Worm (Caenorhabditis elegans) whole organism, late embryonic: ENCODE results near the gene chs-2.
A peak's percentile ranks its signal among the peaks of the same experiment; 100 is the strongest.

Source experiments
- C08G9.2 ChIP-seq: sonication (generic microtip); optimal IDR thresholded peaks from 2 replicates; lab custom pipeline; 2016; ENCODE audit warnings: mild to moderate bottlenecking, missing genetic modification characterization, moderate library complexity, missing compliant biosample characterization
- F13H6.1 ChIP-seq: sonication (generic microtip); optimal IDR thresholded peaks from 2 replicates; lab custom pipeline; 2016; ENCODE audit warnings: missing genetic modification characterization, missing compliant biosample characterization
- K02D7.2 ChIP-seq: sonication (generic microtip); optimal IDR thresholded peaks from 2 replicates; lab custom pipeline; 2017; ENCODE audit warnings: mild to moderate bottlenecking, missing genetic modification characterization, missing compliant biosample characterization
- K09A11.1 ChIP-seq: sonication (generic microtip); optimal IDR thresholded peaks from 2 replicates; lab custom pipeline; 2017; ENCODE audit warnings: antibody characterized with exemption, mild to moderate bottlenecking, missing genetic modification characterization, missing compliant biosample characterization; ENCODE audit not compliant: insufficient read depth
- T23F11.4 ChIP-seq: fragments of 200-800 bp; sonication (Bioruptor generic); optimal IDR thresholded peaks from 2 replicates; lab custom pipeline; 2018; ENCODE audit warnings: mild to moderate bottlenecking, missing genetic modification characterization, missing compliant biosample characterization
- Y22D7AL.16 ChIP-seq: sonication (generic microtip); optimal IDR thresholded peaks from 2 replicates; lab custom pipeline; 2016; ENCODE audit warnings: missing genetic modification characterization, missing compliant biosample characterization
- ahr-1 ChIP-seq: sonication (generic microtip); optimal IDR thresholded peaks from 2 replicates; lab custom pipeline; 2016; ENCODE audit warnings: missing genetic modification characterization, missing compliant biosample characterization
- ama-1 ChIP-seq: fragments of 150-350 bp; optimal IDR thresholded peaks from 2 replicates; lab custom pipeline; 2014
- ceh-14 ChIP-seq: sonication (generic microtip); optimal IDR thresholded peaks from 2 replicates; lab custom pipeline; 2016; ENCODE audit warnings: missing genotype, missing genetic modification characterization, missing compliant biosample characterization
- ceh-18 ChIP-seq: sonication (generic microtip); optimal IDR thresholded peaks from 2 replicates; lab custom pipeline; 2016; ENCODE audit warnings: missing genetic modification characterization, missing compliant biosample characterization
- ceh-19 ChIP-seq: fragments of 200-800 bp; sonication (Bioruptor generic); optimal IDR thresholded peaks from 2 replicates; lab custom pipeline; 2018; ENCODE audit warnings: mild to moderate bottlenecking, missing genetic modification characterization, missing compliant biosample characterization
- ceh-24 ChIP-seq: sonication (generic microtip); optimal IDR thresholded peaks from 2 replicates; lab custom pipeline; 2016; ENCODE audit warnings: mild to moderate bottlenecking, missing genetic modification characterization, missing compliant biosample characterization
- ceh-30 ChIP-seq: fragments of 150-350 bp; optimal IDR thresholded peaks from 2 replicates; lab custom pipeline; 2014; ENCODE audit warnings: missing biosample characterization, missing genetic modification characterization
- ceh-31 ChIP-seq: sonication (generic microtip); optimal IDR thresholded peaks from 2 replicates; lab custom pipeline; 2016; ENCODE audit warnings: missing genetic modification characterization, missing compliant biosample characterization
- ceh-45 ChIP-seq: fragments of 200-800 bp; sonication (Bioruptor generic); IDR thresholded peaks from 2 replicates; pipeline ENCODE4 v1.3.6; 2022; ENCODE audit warnings: missing genetic modification reagents, missing genetic modification characterization, missing compliant biosample characterization
- ceh-48 ChIP-seq: sonication (generic microtip); optimal IDR thresholded peaks from 2 replicates; lab custom pipeline; 2016; ENCODE audit warnings: missing genetic modification characterization, inconsistent platforms, missing compliant biosample characterization
- ceh-9 ChIP-seq: sonication (generic microtip); optimal IDR thresholded peaks from 2 replicates; lab custom pipeline; 2016; ENCODE audit warnings: mild to moderate bottlenecking, missing genetic modification characterization, inconsistent platforms, missing compliant biosample characterization
- elt-2 ChIP-seq: sonication (generic microtip); optimal IDR thresholded peaks from 2 replicates; lab custom pipeline; 2016; ENCODE audit warnings: missing genetic modification reagents, missing genetic modification characterization, missing compliant biosample characterization
- ets-4 ChIP-seq: sonication (generic microtip); optimal IDR thresholded peaks from 2 replicates; lab custom pipeline; 2016; ENCODE audit warnings: missing genetic modification characterization, missing compliant biosample characterization
- eyg-1 ChIP-seq: sonication (generic microtip); optimal IDR thresholded peaks from 2 replicates; lab custom pipeline; 2016; ENCODE audit warnings: missing genotype, missing genetic modification characterization, missing compliant biosample characterization
- fax-1 ChIP-seq: sonication (generic microtip); optimal IDR thresholded peaks from 2 replicates; lab custom pipeline; 2016; ENCODE audit warnings: missing genotype, missing genetic modification characterization, missing compliant biosample characterization
- hlh-13 ChIP-seq: fragments of 200-800 bp; sonication (Bioruptor generic); optimal IDR thresholded peaks from 2 replicates; lab custom pipeline; 2018; ENCODE audit warnings: mild to moderate bottlenecking, missing genetic modification characterization, missing compliant biosample characterization
- hlh-30 ChIP-seq: sonication (generic microtip); optimal IDR thresholded peaks from 2 replicates; lab custom pipeline; 2017; ENCODE audit warnings: antibody characterized with exemption, missing genetic modification characterization, missing compliant biosample characterization; ENCODE audit not compliant: insufficient read depth
- hlh-6 ChIP-seq: sonication (generic microtip); optimal IDR thresholded peaks from 2 replicates; lab custom pipeline; 2016; ENCODE audit warnings: missing genotype, missing genetic modification characterization, missing compliant biosample characterization
- hlh-8 ChIP-seq: sonication (generic microtip); optimal IDR thresholded peaks from 2 replicates; lab custom pipeline; 2016; ENCODE audit warnings: missing genotype, missing genetic modification characterization, missing compliant biosample characterization
- lim-6 ChIP-seq: sonication (generic microtip); optimal IDR thresholded peaks from 2 replicates; lab custom pipeline; 2016; ENCODE audit warnings: missing genetic modification characterization, missing compliant biosample characterization
- madf-2 ChIP-seq: sonication (generic microtip); optimal IDR thresholded peaks from 2 replicates; lab custom pipeline; 2017; ENCODE audit warnings: missing genetic modification characterization, missing compliant biosample characterization
- nhr-11 ChIP-seq: fragments of 150-350 bp; optimal IDR thresholded peaks from 2 replicates; lab custom pipeline; 2014; ENCODE audit warnings: missing biosample characterization, missing genetic modification characterization
- nhr-232 ChIP-seq: sonication (generic microtip); optimal IDR thresholded peaks from 2 replicates; lab custom pipeline; 2016; ENCODE audit warnings: missing genetic modification characterization, missing compliant biosample characterization
- odd-2 ChIP-seq: sonication (generic microtip); optimal IDR thresholded peaks from 2 replicates; lab custom pipeline; 2017; ENCODE audit warnings: antibody characterized with exemption, mild to moderate bottlenecking, missing genetic modification characterization, missing compliant biosample characterization
- pag-3 ChIP-seq: sonication (generic microtip); optimal IDR thresholded peaks from 2 replicates; lab custom pipeline; 2016; ENCODE audit warnings: missing compliant biosample characterization, missing genetic modification characterization, borderline replicate concordance
- pat-9 ChIP-seq: fragments of 200-800 bp; sonication (Bioruptor generic); optimal IDR thresholded peaks from 2 replicates; lab custom pipeline; 2018; ENCODE audit warnings: mild to moderate bottlenecking, missing genetic modification characterization, moderate library complexity, missing compliant biosample characterization
- pha-4 ChIP-seq: fragments of 150-350 bp; optimal IDR thresholded peaks from 2 replicates; lab custom pipeline; 2018; ENCODE audit warnings: missing biosample characterization, missing genetic modification reagents, missing genetic modification characterization
- pros-1 ChIP-seq: fragments of 150-350 bp; optimal IDR thresholded peaks from 2 replicates; lab custom pipeline; 2014; ENCODE audit warnings: missing biosample characterization, missing genetic modification reagents, missing genetic modification characterization
- rnt-1 ChIP-seq: sonication (generic microtip); optimal IDR thresholded peaks from 2 replicates; lab custom pipeline; 2016; ENCODE audit warnings: missing genetic modification characterization, missing compliant biosample characterization
- sdc-2 ChIP-seq: sonication (generic microtip); optimal IDR thresholded peaks from 2 replicates; lab custom pipeline; 2016; ENCODE audit warnings: missing genotype, missing genetic modification characterization, missing compliant biosample characterization
- sox-2 ChIP-seq: fragments of 200-800 bp; sonication (Bioruptor generic); IDR thresholded peaks from 2 replicates; pipeline ENCODE4 v1.3.6; 2022; ENCODE audit warnings: missing genetic modification reagents, missing genetic modification characterization, missing compliant biosample characterization
- sox-4 ChIP-seq: sonication (generic microtip); optimal IDR thresholded peaks from 2 replicates; lab custom pipeline; 2017; ENCODE audit warnings: mild to moderate bottlenecking, missing genetic modification characterization, inconsistent platforms, missing compliant biosample characterization
- tbx-2 ChIP-seq: sonication (generic microtip); optimal IDR thresholded peaks from 2 replicates; lab custom pipeline; 2016; ENCODE audit warnings: missing genetic modification characterization, missing compliant biosample characterization
- tbx-7 ChIP-seq: sonication (generic microtip); optimal IDR thresholded peaks from 2 replicates; lab custom pipeline; 2016; ENCODE audit warnings: missing genotype, missing genetic modification characterization, missing compliant biosample characterization
- ttx-3 ChIP-seq: sonication (generic microtip); optimal IDR thresholded peaks from 2 replicates; lab custom pipeline; 2016; ENCODE audit warnings: missing genetic modification reagents, missing genetic modification characterization, missing compliant biosample characterization
- unc-55 ChIP-seq: sonication (generic microtip); optimal IDR thresholded peaks from 2 replicates; lab custom pipeline; 2017; ENCODE audit warnings: missing biosample characterization, missing genetic modification reagents, missing genetic modification characterization
- unc-86 ChIP-seq: sonication (generic microtip); optimal IDR thresholded peaks from 2 replicates; lab custom pipeline; 2016; ENCODE audit warnings: missing genetic modification characterization, missing compliant biosample characterization
- zip-5 ChIP-seq: sonication (generic microtip); optimal IDR thresholded peaks from 2 replicates; lab custom pipeline; 2016; ENCODE audit warnings: missing genetic modification characterization, missing compliant biosample characterization
- ztf-16 ChIP-seq: sonication (generic microtip); optimal IDR thresholded peaks from 2 replicates; lab custom pipeline; 2017; ENCODE audit warnings: missing genetic modification characterization, missing compliant biosample characterization

Gene chs-2

DNA sequence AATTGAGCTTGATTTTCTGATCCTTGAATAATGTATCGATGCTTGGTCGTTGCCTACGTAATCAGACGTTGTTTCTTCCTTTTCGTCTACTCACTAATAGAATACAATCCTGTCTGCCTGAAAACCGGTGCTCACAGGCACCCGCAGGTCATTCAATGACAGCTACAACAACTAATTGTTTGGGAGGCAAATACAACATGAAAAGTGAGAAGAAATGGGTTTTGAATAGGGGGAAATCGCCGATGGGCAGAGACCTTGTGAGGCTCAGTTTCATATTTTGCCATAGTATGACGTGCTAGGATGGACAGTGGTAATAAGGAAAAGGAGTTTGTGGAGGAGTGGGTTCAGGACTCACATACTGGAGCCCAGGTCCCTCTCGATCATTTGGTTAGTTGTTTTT lies at the start of gene chs-2:
Gene chs-2, plus strand, starts transcription at position 301 of the 400 bp plus-strand sequence.
- TF ChIP-seq pag-3 (tag; lab: Kevin White, UChicago) = no peak
- TF ChIP-seq tbx-7 (tag; lab: Kevin White, UChicago) = no peak
- no peak for TF ChIP-seq ceh-30
- TF ChIP-seq ceh-24 (tag; lab: Kevin White, UChicago) = no peak
- TF ChIP-seq hlh-13 (GFP tag; lab: Kevin White, UChicago) = no peak
- no peak for TF ChIP-seq K02D7.2 (tag; lab: Kevin White, UChicago)
- TF ChIP-seq madf-2 (tag; lab: Kevin White, UChicago) = no peak
- no peak for TF ChIP-seq hlh-6 (tag; lab: Kevin White, UChicago)
- TF ChIP-seq ahr-1 (tag; lab: Kevin White, UChicago) = no peak

DNA sequence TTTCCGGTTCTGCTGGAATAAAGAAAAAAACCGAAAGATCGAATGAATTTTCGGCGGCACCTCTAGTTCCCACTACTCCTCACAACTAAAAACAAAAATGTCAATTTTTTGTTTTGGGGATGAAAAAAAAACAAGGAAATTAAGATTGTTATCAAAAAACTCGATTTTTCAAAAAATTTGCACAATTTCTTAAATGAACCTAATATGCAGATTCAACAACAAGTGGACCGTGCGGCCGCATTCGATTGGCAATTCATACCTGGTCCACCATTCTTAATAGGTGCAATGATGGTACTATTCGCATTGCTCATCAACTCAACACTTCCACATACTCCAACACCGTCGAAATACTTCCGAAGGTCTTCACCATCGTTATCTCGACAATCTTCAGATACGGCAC lies 45.3 kb upstream of the chs-2 start:
- TF ChIP-seq ceh-9 (tag; lab: Kevin White, UChicago) (no peak), ahr-1 (tag; lab: Kevin White, UChicago) (no peak), ceh-19 (no peak), tbx-7 (tag; lab: Kevin White, UChicago) (no peak), pha-4 (tag; lab: Kevin White, UChicago) (no peak), T23F11.4 (GFP tag; lab: Kevin White, UChicago) (no peak), sdc-2 (tag; lab: Kevin White, UChicago) (no peak), Y22D7AL.16 (tag; lab: Kevin White, UChicago) (no peak), ztf-16 (tag; lab: Kevin White, UChicago) (no peak)

DNA sequence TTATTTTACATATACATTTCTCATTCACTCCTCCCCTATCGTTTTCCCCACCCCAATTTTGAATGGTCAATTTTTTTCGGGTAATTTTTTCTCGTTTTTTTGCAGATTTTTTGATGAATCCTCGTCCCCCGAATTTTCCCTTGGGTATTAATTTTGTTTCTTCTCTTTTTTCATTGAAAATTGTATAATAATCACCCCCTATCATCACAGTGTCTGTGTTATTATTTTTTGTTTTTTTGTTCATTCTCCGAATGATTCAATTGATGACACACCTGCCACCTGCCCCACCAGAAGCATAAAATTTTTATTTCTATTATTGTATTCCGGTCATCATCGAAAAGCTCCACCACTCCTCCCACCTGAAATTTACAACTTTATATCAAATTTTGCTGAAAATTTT lies 44.5 kb upstream of the chs-2 start, which contains the start of gene T25D3.3:
Gene T25D3.3, plus strand, starts transcription at position 301 of the 400 bp plus-strand sequence.
- TF ChIP-seq ets-4 (tag; lab: Kevin White, UChicago) (no peak), eyg-1 (tag; lab: Kevin White, UChicago) (no peak), ceh-30 (no peak), K09A11.1 (tag; lab: Kevin White, UChicago) (no peak), sdc-2 (tag; lab: Kevin White, UChicago) (no peak), F13H6.1 (tag; lab: Kevin White, UChicago) (no peak), ceh-24 (tag; lab: Kevin White, UChicago) (no peak), pha-4 (tag; lab: Kevin White, UChicago) (no peak), hlh-30 (tag; lab: Kevin White, UChicago) (no peak), lim-6 (no peak), nhr-232 (tag; lab: Kevin White, UChicago) (no peak), fax-1 (tag; lab: Kevin White, UChicago) (no peak), elt-2 (no peak), odd-2 (tag; lab: Kevin White, UChicago) (no peak), ama-1 (lab: Kevin White, UChicago) (no peak), tbx-2 (tag; lab: Kevin White, UChicago) (no peak), ceh-14 (tag; lab: Kevin White, UChicago) (no peak), sox-2 (GFP tag; lab: Robert Waterston, UW) (no peak), hlh-8 (tag; lab: Kevin White, UChicago) (no peak), tbx-7 (tag; lab: Kevin White, UChicago) (no peak)
- TF ChIP-seq, all 69 proteins: peak for 0

DNA sequence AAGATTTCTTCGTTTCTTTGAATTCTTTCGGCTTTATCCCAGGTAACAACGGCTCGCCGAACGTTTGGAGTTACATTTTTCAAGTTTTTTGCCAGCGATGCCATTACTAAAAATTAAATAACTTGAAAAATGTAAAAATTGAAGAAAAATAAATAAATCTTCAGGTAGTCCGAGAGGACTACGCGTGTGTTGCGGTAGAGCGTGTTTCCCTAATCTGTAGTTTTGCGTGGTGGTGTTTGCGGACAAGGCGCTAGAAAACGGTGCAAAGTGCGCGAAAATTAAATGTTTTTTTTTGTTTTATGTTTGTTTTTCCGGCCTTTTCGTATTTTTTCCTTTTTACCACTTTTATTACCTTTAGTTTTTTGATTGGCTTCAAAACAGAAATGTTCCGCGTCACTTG lies 40.9 kb upstream of the chs-2 start, which contains the start of gene mrpl-28:
Gene mrpl-28, minus strand, starts transcription at position 106 of the 400 bp plus-strand sequence.
- TF ChIP-seq ceh-48 (tag; lab: Kevin White, UChicago) = no peak
- no peak for TF ChIP-seq hlh-30 (tag; lab: Kevin White, UChicago)
- no peak for TF ChIP-seq pha-4 (tag; lab: Kevin White, UChicago)
- peak; percentile 63 for TF ChIP-seq elt-2
- no peak for TF ChIP-seq pat-9 (tag; lab: Kevin White, UChicago)
- peak; percentile 52 for TF ChIP-seq ceh-18 (tag; lab: Kevin White, UChicago)
- TF ChIP-seq ama-1 (lab: Kevin White, UChicago) = no peak
- no peak for TF ChIP-seq ceh-45
- no peak for TF ChIP-seq ceh-24 (tag; lab: Kevin White, UChicago)
- TF ChIP-seq nhr-11 (tag; lab: Kevin White, UChicago) = no peak
- TF ChIP-seq sox-4 = no peak
- no peak for TF ChIP-seq ttx-3
- no peak for TF ChIP-seq ceh-30
- TF ChIP-seq unc-86 (tag; lab: Kevin White, UChicago) = no peak
- TF ChIP-seq ceh-14 (tag; lab: Kevin White, UChicago) = no peak
- TF ChIP-seq zip-5 (tag; lab: Kevin White, UChicago) = no peak
- TF ChIP-seq rnt-1 (tag; lab: Kevin White, UChicago) = no peak
- TF ChIP-seq sox-2 (GFP tag; lab: Robert Waterston, UW) = no peak
- peak; percentile 46 for TF ChIP-seq C08G9.2 (tag; lab: Kevin White, UChicago)
- TF ChIP-seq K02D7.2 (tag; lab: Kevin White, UChicago) = no peak
- no peak for TF ChIP-seq Y22D7AL.16 (tag; lab: Kevin White, UChicago)
- TF ChIP-seq pros-1 (tag; lab: Kevin White, UChicago) = no peak
- TF ChIP-seq lim-6 = no peak
- TF ChIP-seq ceh-31 (tag; lab: Kevin White, UChicago) = peak; percentile 51
- no peak for TF ChIP-seq unc-55 (GFP tag; lab: Kevin White, UChicago)
